Fruit fly (Drosophila melanogaster) whole organism, pupa: ENCODE results near the gene LIMK1.

Experiments used
- CG10348 ChIP-seq: fragments of 200-800 bp; sonication (Bioruptor generic); IDR thresholded peaks from 2 replicates; pipeline ENCODE4 v1.3.6; 2022; ENCODE audit warnings: missing biosample characterization, missing genetic modification characterization
- CG17806 ChIP-seq: fragments of 200-800 bp; sonication (Bioruptor generic); optimal IDR thresholded peaks from 2 replicates; lab custom pipeline; 2018; ENCODE audit warnings: missing biosample characterization, mild to moderate bottlenecking, missing genetic modification characterization, moderate library complexity
- CG34367 ChIP-seq: fragments of 200-800 bp; sonication (Bioruptor generic); optimal IDR thresholded peaks from 2 replicates; lab custom pipeline; 2018; ENCODE audit warnings: missing biosample characterization, mild to moderate bottlenecking, missing genetic modification characterization
- CG8301 ChIP-seq: fragments of 200-800 bp; sonication (Bioruptor generic); optimal IDR thresholded peaks from 2 replicates; lab custom pipeline; 2018; ENCODE audit warnings: missing biosample characterization, mild to moderate bottlenecking, missing genetic modification characterization
- Pif1A ChIP-seq: fragments of 200-800 bp; sonication (Bioruptor generic); optimal IDR thresholded peaks from 3 replicates; lab custom pipeline; 2016; ENCODE audit warnings: missing biosample characterization, missing genetic modification characterization
- fd96Ca ChIP-seq: fragments of 200-800 bp; sonication (Bioruptor generic); IDR thresholded peaks from 3 replicates; pipeline ENCODE4 v1.3.6; 2022; ENCODE audit warnings: missing biosample characterization, missing genetic modification characterization
- gl ChIP-seq: fragments of 200-800 bp; sonication (Bioruptor generic); optimal IDR thresholded peaks from 2 replicates; lab custom pipeline; 2018; ENCODE audit warnings: missing biosample characterization, mild to moderate bottlenecking, missing genetic modification characterization

dm6 chrX:12574666-12575202, 17.3 kb downstream of the LIMK1 start:
- peak; percentile 93 for TF ChIP-seq CG34367 (tag; lab: Kevin White, UChicago)
- peak; percentile 91 for TF ChIP-seq fd96Ca (GFP tag; lab: Robert Waterston, UW)
- TF ChIP-seq CG10348 (GFP tag; lab: Robert Waterston, UW) = no peak
- peak; percentile 81 for TF ChIP-seq CG8301
- TF ChIP-seq Pif1A (GFP tag; lab: Kevin White, UChicago) = peak; percentile 89
- TF ChIP-seq gl (tag; lab: Kevin White, UChicago) = peak; percentile 98
- TF ChIP-seq CG17806 (tag; lab: Kevin White, UChicago) = peak; percentile 82
